Fruit fly (Drosophila melanogaster): ENCODE measurements around the gene unk.

- TF ChIP-seq pan (optimal IDR thresholded peaks at IDR 0.05) (no peak), Myc (optimal IDR thresholded peaks at IDR 0.05) (no peak), psq (GFP tag; optimal IDR thresholded peaks at IDR 0.05) (no peak), dsf (GFP tag; optimal IDR thresholded peaks at IDR 0.05; ENCODE audit: borderline replicate concordance) (no peak), dmrt93B (GFP tag; optimal IDR thresholded peaks at IDR 0.05) (no peak), Jra (GFP tag; optimal IDR thresholded peaks at IDR 0.05) (no peak), CrebA (GFP tag; optimal IDR thresholded peaks at IDR 0.05; ENCODE audit: borderline replicate concordance) (no peak), fru (GFP tag; optimal IDR thresholded peaks at IDR 0.05) (no peak), CG32264 (GFP tag; optimal IDR thresholded peaks at IDR 0.05) (no peak), jim (GFP tag; optimal IDR thresholded peaks at IDR 0.05) (no peak), CG9705 (GFP tag; optimal IDR thresholded peaks at IDR 0.05) (no peak)
These were observed 16.5 kb downstream of the unk start for dm6 chr3R:23141113-23141512.
